Fruit fly (Drosophila melanogaster): ENCODE measurements around the gene tup.
A peak's percentile ranks its signal among the peaks of the same experiment; 100 is the strongest.

The tup gene

dm6 chr2L:18822805-18823204 is 58.3 kb downstream of the tup start:
- TF ChIP-seq psq (optimal IDR thresholded peaks at IDR 0.05) (no peak), usp (GFP tag; optimal IDR thresholded peaks at IDR 0.05) (no peak), Dll (optimal IDR thresholded peaks at IDR 0.05) (no peak), EcR (GFP tag; optimal IDR thresholded peaks at IDR 0.05) (no peak), CG8478 (optimal IDR thresholded peaks at IDR 0.05) (no peak), pan (optimal IDR thresholded peaks at IDR 0.05) (no peak)

dm6 chr2L:18819044-18819443 is 62.0 kb downstream of the tup start, which contains the start of gene Ugt36F1:
Gene Ugt36F1, plus strand, starts transcription at chr2L:18819344.
- no peak for TF ChIP-seq usp (GFP tag; optimal IDR thresholded peaks at IDR 0.05)
- TF ChIP-seq psq (optimal IDR thresholded peaks at IDR 0.05): no peak
- TF ChIP-seq EcR (GFP tag; optimal IDR thresholded peaks at IDR 0.05): no peak
- TF ChIP-seq CG8478 (optimal IDR thresholded peaks at IDR 0.05): no peak
- TF ChIP-seq Dll (optimal IDR thresholded peaks at IDR 0.05): no peak
- TF ChIP-seq pan (optimal IDR thresholded peaks at IDR 0.05): no peak

DNA sequence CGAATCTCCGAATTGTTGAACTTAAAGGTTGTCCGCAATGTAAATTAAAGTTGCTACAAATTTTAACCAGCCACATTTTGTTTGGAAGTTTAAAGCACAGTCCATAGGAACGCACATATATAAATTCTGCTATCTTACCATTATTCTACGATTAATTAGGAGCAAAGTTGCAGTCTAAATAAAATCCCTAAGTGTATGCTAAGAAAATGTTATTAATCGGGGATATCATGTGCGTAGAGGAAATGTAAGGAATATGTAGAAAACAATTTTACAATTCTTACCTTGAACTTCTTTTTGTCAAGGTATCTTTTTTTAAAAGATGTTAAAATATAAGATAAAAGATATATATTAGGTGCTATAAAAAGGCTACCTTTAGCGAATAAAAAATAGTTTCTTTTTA is 62.7 kb downstream of the tup start:
- TF ChIP-seq pan (optimal IDR thresholded peaks at IDR 0.05) (no peak), psq (optimal IDR thresholded peaks at IDR 0.05) (no peak), CG8478 (optimal IDR thresholded peaks at IDR 0.05) (no peak), usp (GFP tag; optimal IDR thresholded peaks at IDR 0.05) (no peak), EcR (GFP tag; optimal IDR thresholded peaks at IDR 0.05) (no peak), Dll (optimal IDR thresholded peaks at IDR 0.05) (no peak)

DNA sequence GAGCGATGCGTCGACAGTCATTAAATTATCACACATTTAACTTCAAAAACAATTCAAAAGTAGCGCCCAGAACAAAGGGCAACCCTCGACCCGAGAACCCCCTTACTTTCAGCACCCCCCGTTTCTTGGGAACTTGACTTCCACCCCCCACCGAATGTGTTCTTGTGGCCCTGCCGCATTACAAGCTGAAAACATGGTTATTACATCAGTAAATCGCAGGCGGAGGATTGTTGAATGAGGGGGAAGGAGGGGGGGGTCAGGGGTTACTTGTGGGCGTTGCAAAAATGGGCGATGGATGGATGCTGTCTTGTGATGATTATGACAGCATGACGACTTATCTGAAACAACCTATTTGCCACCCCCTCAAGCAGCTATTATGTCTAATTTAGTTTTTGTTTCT is 65.9 kb downstream of the tup start:
- TF ChIP-seq usp (GFP tag; optimal IDR thresholded peaks at IDR 0.05) (no peak), CG8478 (optimal IDR thresholded peaks at IDR 0.05) (no peak), EcR (GFP tag; optimal IDR thresholded peaks at IDR 0.05) (no peak), psq (optimal IDR thresholded peaks at IDR 0.05) (no peak), Dll (optimal IDR thresholded peaks at IDR 0.05) (no peak), pan (optimal IDR thresholded peaks at IDR 0.05) (no peak)

- no peak for TF ChIP-seq usp (GFP tag; optimal IDR thresholded peaks at IDR 0.05)
- TF ChIP-seq psq (optimal IDR thresholded peaks at IDR 0.05): no peak
- TF ChIP-seq CG8478 (optimal IDR thresholded peaks at IDR 0.05): no peak
- no peak for TF ChIP-seq Dll (optimal IDR thresholded peaks at IDR 0.05)
- no peak for TF ChIP-seq pan (optimal IDR thresholded peaks at IDR 0.05)
- no peak for TF ChIP-seq EcR (GFP tag; optimal IDR thresholded peaks at IDR 0.05)
Measured at dm6 chr2L:18812755-18813154, 68.3 kb downstream of the tup start.

DNA sequence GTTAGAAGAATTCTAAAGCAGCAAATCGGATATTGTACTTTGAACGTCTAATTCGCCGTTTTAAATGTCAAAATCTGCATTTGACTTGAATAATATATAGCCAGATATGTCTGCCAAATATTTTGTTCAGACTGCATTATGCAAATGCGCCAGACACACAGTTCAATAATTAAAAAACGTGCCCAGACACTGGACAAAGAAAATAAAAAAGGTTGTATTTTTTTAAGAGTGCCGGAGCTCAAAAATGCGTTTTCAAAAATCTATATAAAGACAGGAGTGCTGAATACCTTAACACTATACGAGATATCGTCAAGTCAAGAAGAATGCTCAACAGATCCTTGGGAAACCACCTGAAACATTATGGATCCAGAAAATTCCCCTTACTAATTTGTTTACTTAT is 68.7 kb downstream of the tup start, which contains the start of the genes CG17325 and CG42305:
Gene CG17325, plus strand, starts transcription at position 301 of the 400 bp plus-strand sequence.
Gene CG42305, plus strand, starts transcription at position 301 of the 400 bp plus-strand sequence.
- TF ChIP-seq psq (optimal IDR thresholded peaks at IDR 0.05) (no peak), usp (GFP tag; optimal IDR thresholded peaks at IDR 0.05) (no peak), EcR (GFP tag; optimal IDR thresholded peaks at IDR 0.05) (no peak), CG8478 (optimal IDR thresholded peaks at IDR 0.05) (no peak), Dll (optimal IDR thresholded peaks at IDR 0.05) (no peak), pan (optimal IDR thresholded peaks at IDR 0.05) (no peak)

DNA sequence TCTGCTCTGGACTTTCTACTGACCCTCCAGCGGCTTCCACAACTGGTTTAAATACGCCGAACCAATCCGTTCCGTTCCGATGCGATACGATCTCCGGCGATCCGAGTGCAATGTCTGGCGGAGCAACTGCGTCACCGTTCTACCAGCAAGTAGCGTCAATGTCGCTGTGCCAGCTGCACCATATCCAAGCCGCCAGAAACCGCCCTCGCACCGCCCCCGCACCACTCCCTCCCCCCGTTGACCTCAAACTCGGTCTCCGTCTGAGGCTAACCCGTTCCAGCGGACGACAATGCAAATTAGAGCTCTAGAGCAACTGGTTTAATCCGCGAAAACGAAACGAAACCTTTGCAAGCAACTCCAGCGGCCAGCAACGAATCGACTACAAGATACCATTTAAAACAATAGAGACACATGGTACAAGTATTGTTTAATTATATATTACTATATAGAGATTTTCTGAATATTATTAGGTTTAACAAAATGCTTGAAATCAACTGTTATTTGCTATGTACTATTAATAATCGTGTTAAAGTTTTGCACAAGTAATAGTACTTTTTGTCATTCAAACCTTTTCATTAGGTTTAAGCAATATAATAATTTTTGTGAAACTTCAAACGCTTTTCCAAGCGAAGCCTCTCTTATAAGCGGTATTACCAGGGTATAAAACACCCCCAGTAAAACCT is 70.0 kb downstream of the tup start, which contains the start of the genes CG10570 and CG42502:
Gene CG10570, minus strand, starts transcription at position 293 of the 683 bp plus-strand sequence.
Gene CG42502, minus strand, starts transcription at position 293 of the 683 bp plus-strand sequence.
- TF ChIP-seq psq (optimal IDR thresholded peaks at IDR 0.05) (no peak), EcR (GFP tag; optimal IDR thresholded peaks at IDR 0.05) (no peak), pan (optimal IDR thresholded peaks at IDR 0.05) (peak; percentile 73)

Data from whole organism.